Worm (Caenorhabditis elegans) whole organism, L1 larva: ENCODE data around the gene C23H4.8.

Source experiments
- F16B12.6 ChIP-seq: fragments of 150-350 bp; optimal IDR thresholded peaks from 2 replicates; lab custom pipeline; 2014; ENCODE audit warnings: missing biosample characterization, missing genetic modification characterization
- aha-1 ChIP-seq: fragments of 150-350 bp; optimal IDR thresholded peaks from 2 replicates; lab custom pipeline; 2014; ENCODE audit warnings: missing biosample characterization, missing genetic modification characterization
- ama-1 ChIP-seq: fragments of 150-350 bp; optimal IDR thresholded peaks from 2 replicates; lab custom pipeline; 2014
- blmp-1 ChIP-seq: fragments of 150-350 bp; optimal IDR thresholded peaks from 2 replicates; lab custom pipeline; 2014; ENCODE audit warnings: missing biosample characterization, missing genetic modification characterization
- ceh-90 ChIP-seq: sonication (generic microtip); optimal IDR thresholded peaks from 2 replicates; lab custom pipeline; 2016; ENCODE audit warnings: missing genetic modification characterization, missing compliant biosample characterization
- dpl-1 ChIP-seq, 3 experiments: fragments of 150-350 bp in 2 of 3; sonication (generic microtip) in 1 of 3; optimal IDR thresholded peaks; 2 replicates each; lab custom pipeline; 2014 to 2017; ENCODE audit warnings: missing biosample characterization in 3 of 3, missing genetic modification characterization in 3 of 3, missing genetic modification reagents in 3 of 3
- dsc-1 ChIP-seq: sonication (generic microtip); optimal IDR thresholded peaks from 2 replicates; lab custom pipeline; 2016; ENCODE audit warnings: mild to moderate bottlenecking, missing genetic modification characterization, missing compliant biosample characterization
- efl-1 ChIP-seq, 4 experiments: fragments of 150-350 bp; optimal IDR thresholded peaks in 3 of 4; peaks in 1 of 4; 1 replicate in 1 of 4; 2 replicates in 3 of 4; lab custom pipeline; 2014; ENCODE audit warnings: missing biosample characterization in 2 of 4, missing genetic modification characterization in 2 of 4, missing genetic modification reagents in 2 of 4
- efl-3 ChIP-seq: fragments of 200-800 bp; sonication (Bioruptor generic); optimal IDR thresholded peaks from 2 replicates; lab custom pipeline; 2018; ENCODE audit warnings: mild to moderate bottlenecking, missing genetic modification characterization, missing compliant biosample characterization
- egl-13 ChIP-seq: sonication (generic microtip); optimal IDR thresholded peaks from 2 replicates; lab custom pipeline; 2016; ENCODE audit warnings: missing genotype, missing genetic modification reagents, missing genetic modification characterization, missing compliant biosample characterization
- elt-2 ChIP-seq: sonication (generic microtip); optimal IDR thresholded peaks from 2 replicates; lab custom pipeline; 2016; ENCODE audit warnings: missing genetic modification characterization, mild to moderate bottlenecking, inconsistent platforms, missing compliant biosample characterization, missing genetic modification reagents
- elt-3 ChIP-seq, 6 experiments: fragments of 150-350 bp in 1 of 6; sonication (generic microtip); optimal IDR thresholded peaks; 2 replicates each; lab custom pipeline; 2017 to 2018; ENCODE audit warnings: missing biosample characterization in 6 of 6, missing genetic modification characterization in 6 of 6, inconsistent platforms in 1 of 6
- fkh-10 ChIP-seq: sonication (generic microtip); optimal IDR thresholded peaks from 2 replicates; lab custom pipeline; 2017; ENCODE audit warnings: missing biosample characterization, missing genetic modification reagents, missing genetic modification characterization
- fkh-4 ChIP-seq: sonication (generic microtip); optimal IDR thresholded peaks from 2 replicates; lab custom pipeline; 2016; ENCODE audit warnings: missing compliant biosample characterization, missing genetic modification characterization, borderline replicate concordance
- fos-1 ChIP-seq: fragments of 150-350 bp; optimal IDR thresholded peaks from 2 replicates; lab custom pipeline; 2014; ENCODE audit warnings: missing biosample characterization, missing genetic modification characterization
- grh-1 ChIP-seq: fragments of 200-800 bp; sonication (Bioruptor generic); IDR thresholded peaks from 2 replicates; pipeline ENCODE4 v1.3.6; 2022; ENCODE audit warnings: missing genetic modification reagents, missing genetic modification characterization, missing compliant biosample characterization
- hlh-4 ChIP-seq: sonication (generic microtip); optimal IDR thresholded peaks from 2 replicates; lab custom pipeline; 2016; ENCODE audit warnings: mild to moderate bottlenecking, missing genetic modification characterization, missing compliant biosample characterization
- hpl-2 ChIP-seq: fragments of 150-350 bp; optimal IDR thresholded peaks from 2 replicates; lab custom pipeline; 2014; ENCODE audit warnings: missing biosample characterization, missing genetic modification reagents, missing genetic modification characterization
- lin-14 ChIP-seq: fragments of 200-800 bp; sonication (Bioruptor generic); optimal IDR thresholded peaks from 2 replicates; lab custom pipeline; 2018; ENCODE audit warnings: mild to moderate bottlenecking, missing genetic modification characterization, moderate library complexity, missing compliant biosample characterization
- lin-15B ChIP-seq: fragments of 150-350 bp; sonication (generic microtip); optimal IDR thresholded peaks from 3 replicates; lab custom pipeline; 2014; ENCODE audit warnings: missing biosample characterization, missing genetic modification characterization
- lin-35 ChIP-seq, 2 experiments: fragments of 150-350 bp; optimal IDR thresholded peaks; 2 replicates each; lab custom pipeline; 2014; ENCODE audit warnings: missing biosample characterization in 2 of 2, missing genetic modification characterization in 2 of 2, missing genetic modification reagents in 2 of 2
- lsy-2 ChIP-seq, 2 experiments: fragments of 150-350 bp; optimal IDR thresholded peaks; 2 replicates each; lab custom pipeline; 2014; ENCODE audit warnings: missing biosample characterization in 2 of 2, missing genetic modification characterization in 2 of 2
- mef-2 ChIP-seq: fragments of 150-350 bp; optimal IDR thresholded peaks from 2 replicates; lab custom pipeline; 2014; ENCODE audit warnings: missing biosample characterization, missing genetic modification characterization
- mep-1 ChIP-seq: fragments of 150-350 bp; optimal IDR thresholded peaks from 2 replicates; lab custom pipeline; 2014; ENCODE audit warnings: missing biosample characterization, missing genetic modification characterization
- nhr-11 ChIP-seq: fragments of 150-350 bp; optimal IDR thresholded peaks from 2 replicates; lab custom pipeline; 2014; ENCODE audit warnings: missing biosample characterization, missing genetic modification characterization
- nhr-19 ChIP-seq: fragments of 200-800 bp; sonication (Bioruptor generic); conservative IDR thresholded peaks from 2 replicates; pipeline ENCODE4 v1.3.6; 2022; ENCODE audit warnings: missing genetic modification characterization, missing compliant biosample characterization
- nhr-20 ChIP-seq: sonication (generic microtip); optimal IDR thresholded peaks from 2 replicates; lab custom pipeline; 2016; ENCODE audit warnings: mild to moderate bottlenecking, missing genetic modification characterization, missing compliant biosample characterization
- nhr-237 ChIP-seq: fragments of 150-350 bp; optimal IDR thresholded peaks from 2 replicates; lab custom pipeline; 2014; ENCODE audit warnings: missing biosample characterization, missing genetic modification characterization
- nhr-47 ChIP-seq: sonication (generic microtip); optimal IDR thresholded peaks from 2 replicates; lab custom pipeline; 2016; ENCODE audit warnings: mild to moderate bottlenecking, missing genetic modification characterization, moderate library complexity, missing compliant biosample characterization
- nhr-84 ChIP-seq: sonication (generic microtip); optimal IDR thresholded peaks from 2 replicates; lab custom pipeline; 2017; ENCODE audit warnings: missing biosample characterization, missing genetic modification characterization
- nhr-85 ChIP-seq: sonication (generic microtip); peaks from one replicate; lab custom pipeline; 2016; ENCODE audit warnings: missing genetic modification characterization, inconsistent platforms, missing compliant biosample characterization
- nhr-90 ChIP-seq: sonication (generic microtip); optimal IDR thresholded peaks from 2 replicates; lab custom pipeline; 2016; ENCODE audit warnings: mild to moderate bottlenecking, missing genetic modification characterization, missing compliant biosample characterization; ENCODE audit not compliant: poor library complexity
- pag-3 ChIP-seq: sonication (generic microtip); optimal IDR thresholded peaks from 2 replicates; lab custom pipeline; 2017; ENCODE audit warnings: missing genetic modification characterization, mild to moderate bottlenecking, missing compliant biosample characterization, antibody characterized with exemption, borderline replicate concordance; ENCODE audit not compliant: insufficient read depth
- pqm-1 ChIP-seq: sonication (generic microtip); optimal IDR thresholded peaks from 3 replicates; lab custom pipeline; 2017; ENCODE audit warnings: missing biosample characterization, missing genetic modification characterization
- rnt-1 ChIP-seq: sonication (generic microtip); optimal IDR thresholded peaks from 2 replicates; lab custom pipeline; 2016; ENCODE audit warnings: mild to moderate bottlenecking, missing genetic modification characterization, moderate library complexity, missing compliant biosample characterization
- snpc-4 ChIP-seq: fragments of 150-350 bp; optimal IDR thresholded peaks from 2 replicates; lab custom pipeline; 2014; ENCODE audit warnings: missing biosample characterization, missing genetic modification characterization
- sox-4 ChIP-seq: sonication (generic microtip); optimal IDR thresholded peaks from 2 replicates; lab custom pipeline; 2016; ENCODE audit warnings: missing genetic modification characterization, missing compliant biosample characterization
- sup-37 ChIP-seq: fragments of 200-800 bp; sonication (Bioruptor generic); optimal IDR thresholded peaks from 2 replicates; lab custom pipeline; 2018; ENCODE audit warnings: mild to moderate bottlenecking, missing genetic modification characterization, missing compliant biosample characterization
- vab-15 ChIP-seq: sonication (generic microtip); optimal IDR thresholded peaks from 2 replicates; lab custom pipeline; 2017; ENCODE audit warnings: missing genotype, mild to moderate bottlenecking, missing genetic modification characterization, missing compliant biosample characterization
- ztf-4 ChIP-seq: fragments of 150-350 bp; optimal IDR thresholded peaks from 2 replicates; lab custom pipeline; 2014; ENCODE audit warnings: missing biosample characterization, missing genetic modification characterization

Gene C23H4.8

DNA sequence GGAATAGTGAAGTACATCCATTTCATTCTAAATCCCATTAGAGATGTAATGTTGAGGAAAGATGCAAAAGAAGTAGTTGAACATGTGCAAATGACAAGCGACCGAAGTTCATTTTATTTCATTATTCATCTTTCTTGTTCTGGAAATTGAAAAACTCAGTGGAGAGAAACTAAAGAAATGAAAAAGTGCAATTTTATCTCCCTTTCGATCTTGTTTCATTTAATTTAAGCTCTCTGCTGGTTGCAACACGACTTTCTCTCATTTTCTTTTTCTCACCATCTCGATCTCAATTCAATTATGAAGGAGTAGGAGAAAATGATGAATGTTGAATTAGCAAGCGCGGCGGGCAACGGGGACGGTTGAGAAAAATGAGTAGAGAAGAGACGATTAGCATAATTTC is 32.6 kb upstream of the C23H4.8 start (continued):
- TF ChIP-seq elt-3 (tag; optimal IDR thresholded peaks at IDR 0.05; lab: Kevin White, UChicago) = no peak
- TF ChIP-seq snpc-4 (tag; lab: Kevin White, UChicago) = no peak
- no peak for TF ChIP-seq aha-1 (tag; lab: Kevin White, UChicago)
- TF ChIP-seq nhr-19 (GFP tag; lab: Robert Waterston, UW) = no peak
- no peak for TF ChIP-seq nhr-237 (tag; lab: Kevin White, UChicago)
- no peak for TF ChIP-seq fkh-10
- no peak for TF ChIP-seq fos-1 (tag; lab: Kevin White, UChicago)
- TF ChIP-seq, all 84 proteins: peak for 11

ce11 chrX:12185847-12186559 is 31.0 kb upstream of the C23H4.8 start:
- TF ChIP-seq rnt-1 (tag; lab: Kevin White, UChicago) = no peak
- peak; percentile 28 for TF ChIP-seq blmp-1 (tag; lab: Kevin White, UChicago)
- TF ChIP-seq ama-1 = no peak
- no peak for TF ChIP-seq efl-1 (optimal IDR thresholded peaks at IDR 0.05; lab: Kevin White, UChicago)
- peak in 1 of 2 experiments; percentile 91 for TF ChIP-seq efl-1 (GFP tag; optimal IDR thresholded peaks at IDR 0.05 in 1 of 2; lab: Kevin White, UChicago)
- no peak for TF ChIP-seq elt-2 (tag; lab: Kevin White, UChicago)
- TF ChIP-seq nhr-19 (GFP tag; lab: Robert Waterston, UW) = no peak
- TF ChIP-seq lsy-2 (tag; optimal IDR thresholded peaks at IDR 0.05; lab: Kevin White, UChicago) = no peak
- peak; percentile 15 for TF ChIP-seq lin-14 (GFP tag; lab: Kevin White, UChicago)
- no peak for TF ChIP-seq pag-3 (tag; lab: Kevin White, UChicago)
- TF ChIP-seq ceh-90 (tag; lab: Kevin White, UChicago) = no peak
- peak; percentile 8 for TF ChIP-seq nhr-20 (tag; lab: Kevin White, UChicago)
- peak; percentile 12 for TF ChIP-seq mep-1 (tag; lab: Kevin White, UChicago)

ce11 chrX:12186592-12186991 is 30.5 kb upstream of the C23H4.8 start:
- no peak for TF ChIP-seq nhr-47 (tag; lab: Kevin White, UChicago)
- TF ChIP-seq hpl-2 (GFP tag; lab: Kevin White, UChicago) = no peak
- TF ChIP-seq grh-1 (GFP tag; lab: Robert Waterston, UW) = no peak
- TF ChIP-seq sup-37 (GFP tag; lab: Kevin White, UChicago) = no peak
- no peak for TF ChIP-seq nhr-84 (tag; lab: Kevin White, UChicago)
- no peak for TF ChIP-seq vab-15 (tag; lab: Kevin White, UChicago)
- TF ChIP-seq nhr-11 (tag; lab: Kevin White, UChicago) = no peak
- no peak for TF ChIP-seq dpl-1 (GFP tag; optimal IDR thresholded peaks at IDR 0.05; lab: Kevin White, UChicago)
- TF ChIP-seq mef-2 (tag; lab: Kevin White, UChicago) = no peak

- TF ChIP-seq lin-15B (tag; lab: Kevin White, UChicago) = no peak
- no peak for TF ChIP-seq F16B12.6
- TF ChIP-seq sox-4 = peak; percentile 28
- peak; percentile 87 for TF ChIP-seq nhr-85 (tag; lab: Kevin White, UChicago)
- TF ChIP-seq mep-1 (tag; lab: Kevin White, UChicago) = peak; percentile 14
- no peak for TF ChIP-seq lsy-2 (tag; optimal IDR thresholded peaks at IDR 0.05; lab: Kevin White, UChicago)
- TF ChIP-seq ama-1 = no peak
- peak; percentile 48 for TF ChIP-seq fkh-4 (tag; lab: Kevin White, UChicago)
- TF ChIP-seq blmp-1 (tag; lab: Kevin White, UChicago) = peak; percentile 16
- TF ChIP-seq lin-14 (GFP tag; lab: Kevin White, UChicago) = peak; percentile 47
- TF ChIP-seq nhr-20 (tag; lab: Kevin White, UChicago) = peak; percentile 73
- no peak for TF ChIP-seq pqm-1 (tag; lab: Kevin White, UChicago)
- no peak for TF ChIP-seq efl-3 (GFP tag; lab: Kevin White, UChicago)
- peak in 1 of 2 experiments; percentile 2 for TF ChIP-seq lin-35 (GFP tag; optimal IDR thresholded peaks at IDR 0.05; lab: Kevin White, UChicago)
- TF ChIP-seq egl-13 = peak; percentile 60
- peak; percentile 43 for TF ChIP-seq elt-2 (tag; lab: Kevin White, UChicago)
- TF ChIP-seq hlh-4 (tag; lab: Kevin White, UChicago) = no peak
- TF ChIP-seq ztf-4 (tag; lab: Kevin White, UChicago) = no peak
- no peak for TF ChIP-seq nhr-90 (tag; lab: Kevin White, UChicago)
- TF ChIP-seq dsc-1 (tag; lab: Kevin White, UChicago) = peak; percentile 95
Observed at ce11 chrX:12188280-12189071, 28.6 kb upstream of the C23H4.8 start.
